Fruit fly (Drosophila melanogaster): Measurements from ENCODE around the gene ND-18.

DNA sequence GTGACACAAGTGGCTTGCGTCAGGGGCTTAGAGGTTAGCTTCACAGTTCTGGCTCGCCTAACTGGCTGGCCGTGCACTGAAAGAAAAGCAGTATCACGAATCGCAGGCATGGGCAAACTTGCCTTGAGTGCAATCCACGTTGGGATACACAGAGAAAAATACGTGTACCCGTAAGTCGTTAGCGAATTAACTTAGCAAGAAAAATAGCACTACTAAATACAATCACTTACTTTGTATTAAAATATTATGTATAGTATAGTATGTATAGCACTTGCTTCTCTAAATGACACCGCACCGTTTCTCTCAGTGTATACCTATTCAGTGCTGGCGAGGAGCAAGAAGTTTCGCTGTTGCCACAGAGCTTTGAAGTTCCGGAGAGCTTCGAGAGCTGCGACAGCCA, 39.1 kb upstream of the ND-18 start:
- TF ChIP-seq CG14711 (tag; optimal IDR thresholded peaks at IDR 0.05), result no peak
- no peak for TF ChIP-seq CG33017 (tag; optimal IDR thresholded peaks at IDR 0.05)
- no peak for TF ChIP-seq CG7101 (tag; optimal IDR thresholded peaks at IDR 0.05)
- no peak for TF ChIP-seq kay (GFP tag; ENCODE audit: borderline replicate concordance)
- no peak for TF ChIP-seq pad (GFP tag; optimal IDR thresholded peaks at IDR 0.05)
- TF ChIP-seq CG12768 (GFP tag; optimal IDR thresholded peaks at IDR 0.05), result no peak
- no peak for TF ChIP-seq bab1 (GFP tag; optimal IDR thresholded peaks at IDR 0.05)
- TF ChIP-seq CG5204 (GFP tag; optimal IDR thresholded peaks at IDR 0.05), result no peak
- no peak for TF ChIP-seq CG7045 (GFP tag; optimal IDR thresholded peaks at IDR 0.05)
- no peak for TF ChIP-seq Mnt (GFP tag; optimal IDR thresholded peaks at IDR 0.05)
